Worm (Caenorhabditis elegans) whole organism, L2 larva: ENCODE data around the gene W01A11.7.

ENCODE experiments used
- C34F6.9 ChIP-seq: fragments of 150-350 bp; optimal IDR thresholded peaks from 2 replicates; lab custom pipeline; 2014; ENCODE audit warnings: missing biosample characterization, missing genetic modification characterization
- F13H6.1 ChIP-seq: sonication (generic microtip); optimal IDR thresholded peaks from 2 replicates; lab custom pipeline; 2016; ENCODE audit warnings: missing genetic modification characterization, missing compliant biosample characterization
- R02D3.7 ChIP-seq: fragments of 150-350 bp; optimal IDR thresholded peaks from 2 replicates; lab custom pipeline; 2014; ENCODE audit warnings: missing biosample characterization, missing genetic modification characterization
- Y55F3AM.14 ChIP-seq: fragments of 200-800 bp; sonication (Bioruptor generic); optimal IDR thresholded peaks from 2 replicates; lab custom pipeline; 2018; ENCODE audit warnings: mild to moderate bottlenecking, missing genetic modification characterization, missing compliant biosample characterization
- alr-1 ChIP-seq: fragments of 150-350 bp; optimal IDR thresholded peaks from 2 replicates; lab custom pipeline; 2014; ENCODE audit warnings: missing biosample characterization, missing genetic modification characterization
- aly-2 ChIP-seq: fragments of 150-350 bp; optimal IDR thresholded peaks from 2 replicates; lab custom pipeline; 2014; ENCODE audit warnings: missing biosample characterization, missing genetic modification characterization
- ama-1 ChIP-seq: fragments of 150-350 bp; optimal IDR thresholded peaks from 2 replicates; lab custom pipeline; 2018; ENCODE audit warnings: inconsistent platforms
- blmp-1 ChIP-seq: sonication (generic microtip); optimal IDR thresholded peaks from 2 replicates; lab custom pipeline; 2017; ENCODE audit warnings: missing genetic modification characterization, mild to moderate bottlenecking, missing compliant biosample characterization, antibody characterized with exemption, moderate library complexity; ENCODE audit not compliant: insufficient read depth
- ceh-16 ChIP-seq: fragments of 150-350 bp; optimal IDR thresholded peaks from 2 replicates; lab custom pipeline; 2014; ENCODE audit warnings: missing biosample characterization, missing genetic modification characterization
- ceh-82 ChIP-seq: fragments of 150-350 bp; optimal IDR thresholded peaks from 2 replicates; lab custom pipeline; 2014; ENCODE audit warnings: missing biosample characterization, missing genetic modification characterization
- crh-2 ChIP-seq: sonication (generic microtip); optimal IDR thresholded peaks from 2 replicates; lab custom pipeline; 2017; ENCODE audit warnings: missing biosample characterization, missing genetic modification characterization
- dmd-4 ChIP-seq: sonication (generic microtip); optimal IDR thresholded peaks from 2 replicates; lab custom pipeline; 2017; ENCODE audit warnings: missing biosample characterization, missing genetic modification characterization
- egl-27 ChIP-seq: sonication (generic microtip); optimal IDR thresholded peaks from 3 replicates; lab custom pipeline; 2017; ENCODE audit warnings: missing biosample characterization, missing genetic modification reagents, missing genetic modification characterization
- fos-1 ChIP-seq: fragments of 150-350 bp; optimal IDR thresholded peaks from 2 replicates; lab custom pipeline; 2014; ENCODE audit warnings: missing biosample characterization, missing genetic modification characterization
- gmeb-1 ChIP-seq: fragments of 150-350 bp; optimal IDR thresholded peaks from 2 replicates; lab custom pipeline; 2014; ENCODE audit warnings: missing biosample characterization, missing genetic modification characterization
- lin-13 ChIP-seq: fragments of 150-350 bp; optimal IDR thresholded peaks from 2 replicates; lab custom pipeline; 2014; ENCODE audit warnings: missing biosample characterization, missing genetic modification reagents, missing genetic modification characterization
- lin-39 ChIP-seq: fragments of 150-350 bp; optimal IDR thresholded peaks from 2 replicates; lab custom pipeline; 2014; ENCODE audit warnings: missing biosample characterization, missing genetic modification reagents, missing genetic modification characterization
- lsy-2 ChIP-seq, 2 experiments: fragments of 150-350 bp in 1 of 2; sonication (generic microtip) in 1 of 2; optimal IDR thresholded peaks; 2 replicates each; lab custom pipeline; 2014 to 2017; ENCODE audit warnings: missing biosample characterization in 2 of 2, missing genetic modification characterization in 2 of 2
- mab-5 ChIP-seq: fragments of 150-350 bp; optimal IDR thresholded peaks from 2 replicates; lab custom pipeline; 2014; ENCODE audit warnings: missing biosample characterization, missing genetic modification characterization
- mbf-1 ChIP-seq: sonication (generic microtip); optimal IDR thresholded peaks from 2 replicates; lab custom pipeline; 2017; ENCODE audit warnings: missing biosample characterization, missing genetic modification characterization
- mdl-1 ChIP-seq, 2 experiments: fragments of 150-350 bp in 1 of 2; sonication (generic microtip) in 1 of 2; optimal IDR thresholded peaks; 2 replicates each; lab custom pipeline; 2017; ENCODE audit warnings: missing biosample characterization in 2 of 2, missing genetic modification characterization in 2 of 2
- nhr-11 ChIP-seq: fragments of 150-350 bp; optimal IDR thresholded peaks from 2 replicates; lab custom pipeline; 2014; ENCODE audit warnings: missing biosample characterization, missing genetic modification characterization
- nhr-12 ChIP-seq: fragments of 150-350 bp; optimal IDR thresholded peaks from 2 replicates; lab custom pipeline; 2014; ENCODE audit warnings: missing biosample characterization, missing genetic modification characterization
- nhr-129 ChIP-seq: fragments of 150-350 bp; optimal IDR thresholded peaks from 2 replicates; lab custom pipeline; 2014; ENCODE audit warnings: missing biosample characterization, missing genetic modification characterization
- nhr-21 ChIP-seq: fragments of 150-350 bp; optimal IDR thresholded peaks from 2 replicates; lab custom pipeline; 2014; ENCODE audit warnings: missing biosample characterization, missing genetic modification characterization
- nhr-23 ChIP-seq: fragments of 150-350 bp; optimal IDR thresholded peaks from 2 replicates; lab custom pipeline; 2014; ENCODE audit warnings: missing biosample characterization, missing genetic modification reagents, missing genetic modification characterization
- nhr-237 ChIP-seq: fragments of 150-350 bp; optimal IDR thresholded peaks from 2 replicates; lab custom pipeline; 2014; ENCODE audit warnings: missing biosample characterization, missing genetic modification characterization
- nhr-25 ChIP-seq: fragments of 150-350 bp; sonication (generic microtip); optimal IDR thresholded peaks from 3 replicates; lab custom pipeline; 2014; ENCODE audit warnings: missing biosample characterization, missing genetic modification characterization
- nhr-6 ChIP-seq: fragments of 150-350 bp; optimal IDR thresholded peaks from 2 replicates; lab custom pipeline; 2014; ENCODE audit warnings: missing biosample characterization, missing genetic modification characterization
- nhr-77 ChIP-seq: fragments of 150-350 bp; optimal IDR thresholded peaks from 2 replicates; lab custom pipeline; 2014; ENCODE audit warnings: missing biosample characterization, missing genetic modification characterization
- peb-1 ChIP-seq: fragments of 150-350 bp; optimal IDR thresholded peaks from 2 replicates; lab custom pipeline; 2014; ENCODE audit warnings: missing biosample characterization, missing genetic modification characterization
- sem-4 ChIP-seq: fragments of 150-350 bp; optimal IDR thresholded peaks from 2 replicates; lab custom pipeline; 2014; ENCODE audit warnings: missing biosample characterization, missing genetic modification reagents, missing genetic modification characterization
- sma-3 ChIP-seq: sonication (generic microtip); optimal IDR thresholded peaks from 2 replicates; lab custom pipeline; 2016; ENCODE audit warnings: missing genetic modification reagents, missing genetic modification characterization, missing compliant biosample characterization
- sma-9 ChIP-seq, 2 experiments: fragments of 150-350 bp in 1 of 2; sonication (generic microtip) in 1 of 2; optimal IDR thresholded peaks; 2 replicates each; lab custom pipeline; 2014 to 2016; ENCODE audit warnings: missing genetic modification characterization in 2 of 2, mild to moderate bottlenecking in 1 of 2, missing biosample characterization in 1 of 2, missing compliant biosample characterization in 1 of 2, missing genetic modification reagents in 1 of 2, moderate library complexity in 1 of 2
- snpc-4 ChIP-seq: fragments of 150-350 bp; optimal IDR thresholded peaks from 2 replicates; lab custom pipeline; 2014; ENCODE audit warnings: missing biosample characterization, missing genetic modification characterization
- unc-39 ChIP-seq: fragments of 150-350 bp; optimal IDR thresholded peaks from 2 replicates; lab custom pipeline; 2014; ENCODE audit warnings: missing biosample characterization, missing genetic modification characterization
- unc-55 ChIP-seq: fragments of 150-350 bp; sonication (generic microtip); optimal IDR thresholded peaks from 3 replicates; lab custom pipeline; 2014; ENCODE audit warnings: missing biosample characterization, missing genetic modification reagents, missing genetic modification characterization
- zag-1 ChIP-seq: fragments of 150-350 bp; optimal IDR thresholded peaks from 2 replicates; lab custom pipeline; 2014; ENCODE audit warnings: missing biosample characterization, missing genetic modification characterization
- ztf-1 ChIP-seq: fragments of 200-800 bp; sonication (Bioruptor generic); conservative IDR thresholded peaks from 2 replicates; pipeline ENCODE4 v1.3.6; 2022; ENCODE audit warnings: missing genetic modification characterization, missing compliant biosample characterization
- ztf-11 ChIP-seq: sonication (generic microtip); optimal IDR thresholded peaks from 2 replicates; lab custom pipeline; 2017; ENCODE audit warnings: missing biosample characterization, missing genetic modification characterization
- ztf-4 ChIP-seq: fragments of 150-350 bp; optimal IDR thresholded peaks from 2 replicates; lab custom pipeline; 2014; ENCODE audit warnings: missing biosample characterization, missing genetic modification characterization

The W01A11.7 gene

DNA sequence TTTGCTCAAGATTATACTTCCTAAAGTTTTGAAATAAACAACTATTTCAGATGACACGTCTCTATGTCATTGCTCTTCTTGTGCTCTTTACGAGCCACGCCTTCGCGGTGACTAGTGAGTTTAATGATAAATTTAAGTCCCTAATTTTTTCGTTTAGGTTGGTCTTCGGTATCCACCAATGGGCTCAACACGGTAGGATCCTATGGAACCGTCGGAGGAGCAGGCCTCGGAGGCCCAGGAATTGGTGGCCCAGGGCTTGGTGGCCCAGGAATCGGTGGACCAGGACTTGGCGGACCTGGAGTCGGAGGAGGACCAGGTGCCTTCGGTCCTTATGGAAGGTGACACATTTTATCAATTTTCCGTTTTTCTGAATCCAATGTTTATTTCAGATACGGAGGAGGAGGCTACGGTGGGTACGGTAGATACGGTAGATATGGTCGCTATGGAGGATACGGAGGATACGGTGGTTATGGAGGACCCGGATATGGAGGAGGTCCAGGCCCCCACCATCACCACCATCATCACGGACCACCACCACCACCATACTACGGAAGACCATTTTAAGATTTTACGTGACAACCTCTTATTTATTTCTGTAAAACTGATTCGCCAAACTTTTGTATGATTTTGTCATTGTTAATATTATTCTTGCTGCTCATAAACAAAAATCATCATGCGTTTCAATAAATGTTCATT, 15.3 kb upstream of the W01A11.7 start, which contains the start of the genes F46E10.2 and F46E10.18:
Gene F46E10.2 (plus strand): TSS at position 51 of the 696 bp plus-strand sequence.
Gene F46E10.18 (plus strand): TSS at position 646 of the 696 bp plus-strand sequence.
- TF ChIP-seq nhr-77 (tag; lab: Kevin White, UChicago) (no peak), F13H6.1 (tag; lab: Kevin White, UChicago) (no peak), gmeb-1 (tag; lab: Kevin White, UChicago) (no peak), sma-3 (GFP tag; lab: Kevin White, UChicago) (no peak), alr-1 (tag; lab: Kevin White, UChicago) (no peak), lin-13 (GFP tag; lab: Kevin White, UChicago) (no peak), peb-1 (tag; lab: Kevin White, UChicago) (no peak), nhr-11 (tag; lab: Kevin White, UChicago) (no peak), ceh-82 (tag; lab: Kevin White, UChicago) (no peak), lin-39 (no peak), crh-2 (tag; lab: Kevin White, UChicago) (no peak), mab-5 (no peak), nhr-237 (tag; lab: Kevin White, UChicago) (no peak), mdl-1 (tag; optimal IDR thresholded peaks at IDR 0.05; lab: Kevin White, UChicago) (no peak)

DNA sequence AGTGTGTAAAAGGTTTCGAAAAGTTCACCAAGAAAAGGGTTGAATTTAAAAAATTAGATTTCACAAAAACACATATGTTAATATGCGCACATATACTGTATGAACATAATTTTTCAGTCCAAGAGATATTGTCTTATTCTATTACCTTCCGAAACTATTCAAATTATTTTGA, 12.9 kb upstream of the W01A11.7 start, which contains the start of gene F46E10.3:
Gene F46E10.3 (plus strand): TSS at position 73 of the 172 bp plus-strand sequence.
- no peak for TF ChIP-seq nhr-12
- TF ChIP-seq nhr-21, result no peak
- TF ChIP-seq lin-13 (GFP tag; lab: Kevin White, UChicago), result no peak
- no peak for TF ChIP-seq fos-1 (tag; lab: Kevin White, UChicago)
- TF ChIP-seq ztf-1, result no peak
- TF ChIP-seq unc-55 (GFP tag; lab: Kevin White, UChicago), result no peak
- no peak for TF ChIP-seq nhr-23 (tag; lab: Kevin White, UChicago)
- TF ChIP-seq F13H6.1 (tag; lab: Kevin White, UChicago), result no peak
- TF ChIP-seq egl-27 (tag; lab: Kevin White, UChicago), result no peak
- TF ChIP-seq, all 48 proteins: peak for 0

- peak; percentile 74 for TF ChIP-seq nhr-25
- TF ChIP-seq mab-5, result no peak
- TF ChIP-seq mdl-1 (tag; optimal IDR thresholded peaks at IDR 0.05; lab: Kevin White, UChicago), result peak in 1 of 2 experiments; percentile 50
- no peak for TF ChIP-seq R02D3.7 (tag; lab: Kevin White, UChicago)
- no peak for TF ChIP-seq gmeb-1 (tag; lab: Kevin White, UChicago)
- no peak for TF ChIP-seq nhr-11 (tag; lab: Kevin White, UChicago)
- peak; percentile 60 for TF ChIP-seq F13H6.1 (tag; lab: Kevin White, UChicago)
- peak; percentile 81 for TF ChIP-seq crh-2 (tag; lab: Kevin White, UChicago)
- TF ChIP-seq C34F6.9 (tag; lab: Kevin White, UChicago), result peak; percentile 71
- no peak for TF ChIP-seq ceh-16 (tag; lab: Kevin White, UChicago)
- TF ChIP-seq ztf-4, result no peak
- TF ChIP-seq blmp-1 (tag; lab: Kevin White, UChicago), result peak; percentile 96
- peak; percentile 45 for TF ChIP-seq sem-4
- peak; percentile 89 for TF ChIP-seq sma-9 (GFP tag; optimal IDR thresholded peaks at IDR 0.05; lab: Kevin White, UChicago)
- TF ChIP-seq sma-9 (tag; optimal IDR thresholded peaks at IDR 0.05; lab: Kevin White, UChicago), result no peak
- TF ChIP-seq sma-3 (GFP tag; lab: Kevin White, UChicago), result peak; percentile 32
- no peak for TF ChIP-seq lin-39
- TF ChIP-seq ama-1 (lab: Kevin White, UChicago), result peak; percentile 16
- peak; percentile 72 for TF ChIP-seq nhr-21
- no peak for TF ChIP-seq ceh-82 (tag; lab: Kevin White, UChicago)
- TF ChIP-seq nhr-237 (tag; lab: Kevin White, UChicago), result no peak
- TF ChIP-seq dmd-4 (tag; lab: Kevin White, UChicago), result no peak
- TF ChIP-seq nhr-6, result peak; percentile 32
- no peak for TF ChIP-seq aly-2 (tag; lab: Kevin White, UChicago)
- TF ChIP-seq nhr-77 (tag; lab: Kevin White, UChicago), result no peak
- peak; percentile 30 for TF ChIP-seq Y55F3AM.14
- no peak for TF ChIP-seq zag-1 (tag; lab: Kevin White, UChicago)
- TF ChIP-seq unc-39, result no peak
- TF ChIP-seq mbf-1 (tag; lab: Kevin White, UChicago), result no peak
- TF ChIP-seq nhr-12, result no peak
- TF ChIP-seq lsy-2 (tag; optimal IDR thresholded peaks at IDR 0.05; lab: Kevin White, UChicago), result peak in 1 of 2 experiments; percentile 46
- no peak for TF ChIP-seq snpc-4 (tag; lab: Kevin White, UChicago)
- TF ChIP-seq nhr-129 (tag; lab: Kevin White, UChicago), result peak; percentile 86
- TF ChIP-seq ztf-11 (tag; lab: Kevin White, UChicago), result no peak
- TF ChIP-seq fos-1 (tag; lab: Kevin White, UChicago), result peak; percentile 75
These were observed 12.4 kb upstream of the W01A11.7 start for ce11 chrV:6517305-6518224.
